Worm (Caenorhabditis elegans) whole organism, early embryonic: ENCODE data around the gene elt-6.

Source experiments
- B0310.2 ChIP-seq: sonication (generic microtip); optimal IDR thresholded peaks from 2 replicates; lab custom pipeline; 2016; ENCODE audit warnings: mild to moderate bottlenecking, missing genetic modification characterization, missing compliant biosample characterization
- F13C5.2 ChIP-seq: sonication (generic microtip); optimal IDR thresholded peaks from 2 replicates; lab custom pipeline; 2017; ENCODE audit warnings: mild to moderate bottlenecking, missing genetic modification characterization, inconsistent platforms, missing compliant biosample characterization
- aly-1 ChIP-seq: sonication (generic microtip); optimal IDR thresholded peaks from 2 replicates; lab custom pipeline; 2016; ENCODE audit warnings: missing genetic modification characterization, missing compliant biosample characterization
- ama-1 ChIP-seq: fragments of 150-350 bp; optimal IDR thresholded peaks from 2 replicates; lab custom pipeline; 2014
- ceh-13 ChIP-seq: fragments of 200-800 bp; sonication (Bioruptor generic); optimal IDR thresholded peaks from 2 replicates; lab custom pipeline; 2018; ENCODE audit warnings: mild to moderate bottlenecking, missing genetic modification characterization, missing compliant biosample characterization
- ceh-36 ChIP-seq: sonication (generic microtip); optimal IDR thresholded peaks from 2 replicates; lab custom pipeline; 2016; ENCODE audit warnings: missing genetic modification characterization, inconsistent platforms, missing compliant biosample characterization
- ets-7 ChIP-seq: sonication (generic microtip); optimal IDR thresholded peaks from 2 replicates; lab custom pipeline; 2016; ENCODE audit warnings: missing genotype, missing genetic modification characterization, missing compliant biosample characterization
- flt-1 ChIP-seq: fragments of 200-800 bp; sonication (Bioruptor generic); IDR thresholded peaks from 2 replicates; pipeline ENCODE4 v1.3.6; 2022; ENCODE audit warnings: missing genetic modification characterization, missing compliant biosample characterization
- hmbx-1 ChIP-seq: sonication (generic microtip); optimal IDR thresholded peaks from 2 replicates; lab custom pipeline; 2016; ENCODE audit warnings: mild to moderate bottlenecking, missing genetic modification characterization, missing compliant biosample characterization
- hmg-4 ChIP-seq: fragments of 200-800 bp; sonication (Bioruptor generic); optimal IDR thresholded peaks from 2 replicates; lab custom pipeline; 2018; ENCODE audit warnings: mild to moderate bottlenecking, missing genetic modification characterization, missing compliant biosample characterization
- scrt-1 ChIP-seq: fragments of 200-800 bp; sonication (Bioruptor generic); IDR thresholded peaks from 2 replicates; pipeline ENCODE4 v1.3.6; 2022; ENCODE audit warnings: missing genetic modification characterization, missing compliant biosample characterization
- sea-1 ChIP-seq: fragments of 200-800 bp; sonication (Bioruptor generic); conservative IDR thresholded peaks from 2 replicates; pipeline ENCODE4 v1.3.6; 2022; ENCODE audit warnings: missing genetic modification characterization, missing compliant biosample characterization
- tbx-11 ChIP-seq: fragments of 200-800 bp; sonication (Bioruptor generic); IDR thresholded peaks from 2 replicates; pipeline ENCODE4 v1.3.6; 2022; ENCODE audit warnings: missing genetic modification characterization, missing compliant biosample characterization
- tra-4 ChIP-seq: sonication (generic microtip); optimal IDR thresholded peaks from 2 replicates; lab custom pipeline; 2017; ENCODE audit warnings: missing genetic modification characterization, missing compliant biosample characterization

The elt-6 gene

DNA sequence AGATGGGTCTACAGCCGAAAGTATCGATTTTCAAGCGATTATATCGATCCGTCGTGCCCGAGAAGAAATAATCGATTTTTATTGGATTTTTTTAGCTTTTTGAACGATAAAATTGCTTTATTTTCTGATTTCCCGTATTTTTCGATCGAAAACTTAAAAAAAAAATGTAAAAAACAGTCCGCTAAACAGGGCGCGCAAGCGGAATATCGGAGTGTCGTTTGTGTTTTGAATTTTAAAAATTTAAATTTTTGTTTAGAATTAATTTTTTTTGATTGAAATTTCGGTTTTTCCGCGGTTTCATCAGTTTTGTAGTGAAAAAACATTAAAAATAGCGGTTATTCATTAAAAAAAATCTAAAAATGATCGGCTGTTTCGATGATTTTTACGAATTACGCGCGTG lies 52.4 kb downstream of the elt-6 start:
- no peak for TF ChIP-seq tbx-11
- no peak for TF ChIP-seq ets-7 (tag; lab: Kevin White, UChicago)
- no peak for TF ChIP-seq flt-1 (GFP tag; lab: Robert Waterston, UW)
- no peak for TF ChIP-seq ceh-36
- TF ChIP-seq F13C5.2 (tag; lab: Kevin White, UChicago) = no peak
- TF ChIP-seq ama-1 (lab: Kevin White, UChicago) = no peak
- no peak for TF ChIP-seq B0310.2 (tag; lab: Kevin White, UChicago)
- no peak for TF ChIP-seq sea-1 (GFP tag; lab: Robert Waterston, UW)
- no peak for TF ChIP-seq aly-1
- TF ChIP-seq scrt-1 = no peak
- TF ChIP-seq tra-4 (tag; lab: Kevin White, UChicago) = no peak
- no peak for TF ChIP-seq ceh-13 (GFP tag; lab: Kevin White, UChicago)
- no peak for TF ChIP-seq hmbx-1 (tag; lab: Kevin White, UChicago)

- TF ChIP-seq tra-4 (tag; lab: Kevin White, UChicago) = no peak
- TF ChIP-seq hmg-4 = no peak
- TF ChIP-seq ceh-13 (GFP tag; lab: Kevin White, UChicago) = no peak
- no peak for TF ChIP-seq tbx-11
- TF ChIP-seq F13C5.2 (tag; lab: Kevin White, UChicago) = no peak
- TF ChIP-seq sea-1 (GFP tag; lab: Robert Waterston, UW) = no peak
- TF ChIP-seq scrt-1 = no peak
These were observed 53.3 kb downstream of the elt-6 start for ce11 chrIV:1971078-1971477.
